Worm (Caenorhabditis elegans) whole organism, mixed stage, embryonic: Measurements from ENCODE around the gene F38B6.6.

Source experiments
- M03D4.4 ChIP-seq: sonication (generic microtip); optimal IDR thresholded peaks from 2 replicates; lab custom pipeline; 2017; ENCODE audit warnings: mild to moderate bottlenecking, missing genetic modification characterization, missing compliant biosample characterization
- bed-3 ChIP-seq: fragments of 200-800 bp; sonication (Bioruptor generic); optimal IDR thresholded peaks from 3 replicates; lab custom pipeline; 2018; ENCODE audit warnings: mild to moderate bottlenecking, missing genetic modification characterization, moderate library complexity, missing compliant biosample characterization
- ces-1 ChIP-seq: fragments of 150-350 bp; optimal IDR thresholded peaks from 2 replicates; lab custom pipeline; 2014; ENCODE audit warnings: missing biosample characterization, missing genetic modification reagents, missing genetic modification characterization
- elt-1 ChIP-seq: sonication (generic microtip); optimal IDR thresholded peaks from 2 replicates; lab custom pipeline; 2017; ENCODE audit warnings: missing genetic modification characterization, mild to moderate bottlenecking, missing compliant biosample characterization, antibody characterized with exemption, moderate library complexity, borderline replicate concordance; ENCODE audit not compliant: insufficient read depth
- elt-3 ChIP-seq: fragments of 150-350 bp; optimal IDR thresholded peaks from 2 replicates; lab custom pipeline; 2014; ENCODE audit warnings: missing biosample characterization, missing genetic modification characterization
- flh-1 ChIP-seq: fragments of 200-800 bp; sonication (Bioruptor generic); optimal IDR thresholded peaks from 2 replicates; lab custom pipeline; 2018; ENCODE audit warnings: mild to moderate bottlenecking, missing genetic modification characterization, moderate library complexity, missing compliant biosample characterization
- lin-13 ChIP-seq: fragments of 150-350 bp; optimal IDR thresholded peaks from 2 replicates; lab custom pipeline; 2014; ENCODE audit warnings: missing biosample characterization, missing genetic modification characterization
- lin-32 ChIP-seq: fragments of 200-800 bp; sonication (Bioruptor generic); optimal IDR thresholded peaks from 2 replicates; lab custom pipeline; 2018; ENCODE audit warnings: mild to moderate bottlenecking, missing genetic modification characterization, missing compliant biosample characterization
- mab-5 ChIP-seq: fragments of 150-350 bp; optimal IDR thresholded peaks from 2 replicates; lab custom pipeline; 2014; ENCODE audit warnings: missing biosample characterization, missing genetic modification characterization
- nhr-28 ChIP-seq: fragments of 150-350 bp; optimal IDR thresholded peaks from 2 replicates; lab custom pipeline; 2014; ENCODE audit warnings: missing biosample characterization, missing genetic modification characterization
- nhr-76 ChIP-seq: sonication (generic microtip); optimal IDR thresholded peaks from 2 replicates; lab custom pipeline; 2017; ENCODE audit warnings: missing biosample characterization, missing genetic modification characterization
- unc-62 ChIP-seq: fragments of 150-350 bp; optimal IDR thresholded peaks from 2 replicates; lab custom pipeline; 2014; ENCODE audit warnings: missing biosample characterization, missing genetic modification reagents, missing genetic modification characterization
- ztf-11 ChIP-seq: fragments of 150-350 bp; optimal IDR thresholded peaks from 2 replicates; lab custom pipeline; 2014; ENCODE audit warnings: missing biosample characterization, missing genetic modification characterization

DNA sequence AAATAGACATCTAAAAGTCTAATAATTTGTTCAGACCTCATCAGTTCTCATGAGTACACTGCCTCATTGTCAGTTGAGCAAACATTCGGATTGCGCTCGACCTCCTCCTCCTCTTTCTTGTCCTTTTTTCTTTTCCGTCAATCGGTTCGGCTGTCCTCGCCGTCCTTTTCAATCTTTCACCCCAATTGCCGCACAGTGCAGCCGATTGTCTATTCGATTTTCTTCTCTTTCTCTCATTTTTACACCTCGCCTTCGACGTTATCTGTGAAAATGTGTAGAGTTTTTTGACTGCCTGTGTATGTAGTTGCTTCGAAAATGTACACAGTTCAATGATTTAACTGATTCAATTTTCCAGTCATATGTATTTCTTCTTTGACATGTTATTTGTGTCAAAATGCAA, 36.7 kb downstream of the F38B6.6 start:
- no peak for TF ChIP-seq lin-13 (tag; lab: Kevin White, UChicago)
- no peak for TF ChIP-seq elt-3 (tag; lab: Kevin White, UChicago)
- TF ChIP-seq lin-32: no peak
- TF ChIP-seq flh-1 (GFP tag; lab: Kevin White, UChicago): no peak
- no peak for TF ChIP-seq nhr-76 (tag; lab: Kevin White, UChicago)
- TF ChIP-seq bed-3 (GFP tag; lab: Kevin White, UChicago): no peak
- TF ChIP-seq elt-1 (tag; lab: Kevin White, UChicago): no peak
- no peak for TF ChIP-seq M03D4.4
- TF ChIP-seq unc-62: no peak
- no peak for TF ChIP-seq nhr-28 (tag; lab: Kevin White, UChicago)
- TF ChIP-seq ces-1 (GFP tag; lab: Kevin White, UChicago): no peak
- no peak for TF ChIP-seq mab-5 (tag; lab: Kevin White, UChicago)
- TF ChIP-seq ztf-11 (tag; lab: Kevin White, UChicago): no peak
